Worm (Caenorhabditis elegans): ENCODE results near the gene F45E6.1.

Gene F45E6.1

ce11 chrX:12510148-12510785 is 33.0 kb upstream of the F45E6.1 start (continued):
- TF ChIP-seq ztf-11 (tag; optimal IDR thresholded peaks at IDR 0.05), result no peak
- no peak for TF ChIP-seq nhr-41 (GFP tag; IDR thresholded peaks at IDR 0.05)
- peak; percentile 44 for TF ChIP-seq nhr-28 (tag; optimal IDR thresholded peaks at IDR 0.05)
- no peak for TF ChIP-seq ZK546.5 (tag; optimal IDR thresholded peaks at IDR 0.05)
- peak in 1 of 2 experiments; percentile 51 for TF ChIP-seq mdl-1 (tag; optimal IDR thresholded peaks at IDR 0.05)
- TF ChIP-seq skn-1 (tag; optimal IDR thresholded peaks at IDR 0.05), result no peak
- TF ChIP-seq nhr-25 (tag; optimal IDR thresholded peaks at IDR 0.05; ENCODE audit: borderline replicate concordance, insufficient read depth), result no peak
- no peak for TF ChIP-seq Y5F2A.4 (GFP tag; optimal IDR thresholded peaks at IDR 0.05)
- TF ChIP-seq spr-1 (tag; optimal IDR thresholded peaks at IDR 0.05), result no peak
- TF ChIP-seq nhr-42 (GFP tag; IDR thresholded peaks at IDR 0.05), result no peak
- no peak for TF ChIP-seq ceh-44 (GFP tag; IDR thresholded peaks at IDR 0.05)
- no peak for TF ChIP-seq zfp-3 (GFP tag; conservative IDR thresholded peaks at IDR 0.05)
- TF ChIP-seq snpc-4 (tag; optimal IDR thresholded peaks at IDR 0.05), result no peak
- no peak for TF ChIP-seq duxl-1 (tag; optimal IDR thresholded peaks at IDR 0.05; ENCODE audit: poor library complexity)
- TF ChIP-seq tra-1 (GFP tag; IDR thresholded peaks at IDR 0.05), result no peak
- peak; percentile 57 for TF ChIP-seq rbr-2 (tag; optimal IDR thresholded peaks at IDR 0.05)
- no peak for TF ChIP-seq vab-7 (GFP tag; IDR thresholded peaks at IDR 0.05)
- TF ChIP-seq gei-8 (GFP tag; optimal IDR thresholded peaks at IDR 0.05), result no peak
- TF ChIP-seq lsy-2 (tag; optimal IDR thresholded peaks at IDR 0.05), result peak; percentile 28 to 38
- TF ChIP-seq nhr-10 (tag; optimal IDR thresholded peaks at IDR 0.05), result no peak
- no peak for TF ChIP-seq ama-1 (optimal IDR thresholded peaks at IDR 0.05)
- peak; percentile 42; the same call in 1 of the 2 replicates for TF ChIP-seq ctbp-1 (GFP tag; IDR thresholded peaks at IDR 0.05)
- no peak for TF ChIP-seq lir-3 (tag; optimal IDR thresholded peaks at IDR 0.05)
- TF ChIP-seq F44E2.7 (GFP tag; IDR thresholded peaks at IDR 0.05), result no peak
- no peak for TF ChIP-seq lin-29 (GFP tag; IDR thresholded peaks at IDR 0.05)
- TF ChIP-seq dmd-8 (GFP tag; IDR thresholded peaks at IDR 0.05), result no peak
- TF ChIP-seq dve-1 (tag; optimal IDR thresholded peaks at IDR 0.05; ENCODE audit: insufficient read depth), result peak; percentile 24
- TF ChIP-seq F10B5.3 (tag; optimal IDR thresholded peaks at IDR 0.05), result no peak
- TF ChIP-seq daf-8 (GFP tag; IDR thresholded peaks at IDR 0.05), result no peak
- no peak for TF ChIP-seq T26A8.4 (GFP tag; IDR thresholded peaks at IDR 0.05)
- TF ChIP-seq fkh-10 (GFP tag; optimal IDR thresholded peaks at IDR 0.05), result no peak
- TF ChIP-seq ces-1 (GFP tag; optimal IDR thresholded peaks at IDR 0.05), result no peak
- no peak for TF ChIP-seq ceh-62 (tag; optimal IDR thresholded peaks at IDR 0.05)
- TF ChIP-seq lin-1 (GFP tag; IDR thresholded peaks at IDR 0.05), result no peak
- no peak for TF ChIP-seq sdz-12 (GFP tag; optimal IDR thresholded peaks at IDR 0.05)
- TF ChIP-seq aha-1 (tag), result peak; percentile 98
- TF ChIP-seq nhr-6 (tag; optimal IDR thresholded peaks at IDR 0.05), result no peak
- peak; percentile 25 for TF ChIP-seq dmd-6 (GFP tag; IDR thresholded peaks at IDR 0.05)
- TF ChIP-seq nhr-102 (tag; optimal IDR thresholded peaks at IDR 0.05), result no peak
- TF ChIP-seq egl-27 (tag; optimal IDR thresholded peaks at IDR 0.05), result no peak
- peak; percentile 42 for TF ChIP-seq hlh-30 (tag; optimal IDR thresholded peaks at IDR 0.05; ENCODE audit: insufficient read depth)
- no peak for TF ChIP-seq arid-1 (GFP tag; conservative IDR thresholded peaks at IDR 0.05)
- no peak for TF ChIP-seq php-3 (GFP tag; IDR thresholded peaks at IDR 0.05)
- no peak for TF ChIP-seq mdt-29 (GFP tag; IDR thresholded peaks at IDR 0.05)
- TF ChIP-seq nhr-77 (tag; optimal IDR thresholded peaks at IDR 0.05), result peak; percentile 3
- no peak for TF ChIP-seq lin-38 (GFP tag; IDR thresholded peaks at IDR 0.05)
- no peak for TF ChIP-seq nhr-48 (tag; optimal IDR thresholded peaks at IDR 0.05)
- TF ChIP-seq lin-15B (tag; optimal IDR thresholded peaks at IDR 0.05), result no peak
- no peak for TF ChIP-seq F49E8.2 (tag; optimal IDR thresholded peaks at IDR 0.05; ENCODE audit: borderline replicate concordance)
- peak; percentile 82 for TF ChIP-seq mep-1 (tag; optimal IDR thresholded peaks at IDR 0.05)
- no peak for TF ChIP-seq pqm-1 (tag; optimal IDR thresholded peaks at IDR 0.05)
